Fruit fly (Drosophila melanogaster): Measurements from ENCODE around the gene Cdk5alpha.

Gene Cdk5alpha

DNA sequence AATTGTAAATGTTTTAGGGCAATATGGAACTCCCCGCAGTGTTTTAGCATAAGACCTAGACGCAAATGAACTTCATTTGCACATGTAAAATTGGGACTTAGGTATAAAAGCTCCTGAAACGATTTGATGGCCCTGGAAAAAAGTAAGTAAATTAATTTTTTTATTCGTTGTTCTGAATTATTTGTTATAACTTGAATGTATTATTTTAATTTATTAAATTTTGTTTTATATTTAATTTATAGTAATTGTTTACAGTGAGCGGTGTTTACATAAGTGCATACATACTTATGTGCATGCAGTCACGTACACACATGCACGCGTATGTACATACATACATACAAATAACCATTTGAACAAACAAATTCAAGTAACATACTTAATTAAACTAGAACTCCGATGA, 34.3 kb downstream of the Cdk5alpha start:
- no peak for TF ChIP-seq Rel (GFP tag; optimal IDR thresholded peaks at IDR 0.05)
- TF ChIP-seq Rel (tag; optimal IDR thresholded peaks at IDR 0.05) = no peak
- TF ChIP-seq psq (GFP tag; optimal IDR thresholded peaks at IDR 0.05) = peak; percentile 18

DNA sequence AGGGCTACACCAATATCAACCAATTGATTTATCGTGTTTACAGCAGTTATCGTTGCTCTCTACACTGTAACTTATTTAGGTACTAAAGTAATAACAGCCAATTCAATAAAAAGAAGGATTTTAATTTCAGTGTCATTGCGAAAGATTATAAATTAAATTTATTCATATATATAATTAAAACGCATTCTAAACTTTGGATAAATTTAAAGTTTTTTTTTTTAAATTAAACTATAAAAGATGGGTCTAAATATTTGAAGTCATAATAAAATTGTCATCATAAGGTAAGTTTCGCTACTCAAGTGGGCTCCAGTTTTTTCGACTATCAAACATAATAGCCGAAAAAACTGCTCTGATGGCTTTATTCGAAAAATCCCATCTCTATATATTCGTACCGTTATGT, 38.5 kb downstream of the Cdk5alpha start, which contains the start of gene trk:
trk (minus strand) TSS at position 101 of the 400 bp plus-strand sequence.
- TF ChIP-seq pan (optimal IDR thresholded peaks at IDR 0.05) = no peak
- TF ChIP-seq h (GFP tag; optimal IDR thresholded peaks at IDR 0.05) = no peak
- TF ChIP-seq HLH106 (tag; optimal IDR thresholded peaks at IDR 0.05) = no peak
- no peak for TF ChIP-seq Mio (GFP tag; optimal IDR thresholded peaks at IDR 0.05)
- no peak for TF ChIP-seq Hr78 (GFP tag; optimal IDR thresholded peaks at IDR 0.05)
- TF ChIP-seq OdsH (GFP tag; optimal IDR thresholded peaks at IDR 0.05) = no peak
- no peak for TF ChIP-seq dl (GFP tag; optimal IDR thresholded peaks at IDR 0.05; ENCODE audit: insufficient read depth in 1 of 2, partially characterized antibody in 2 of 2)
- no peak for TF ChIP-seq CG9705 (GFP tag; optimal IDR thresholded peaks at IDR 0.05)
- no peak for TF ChIP-seq ey (GFP tag; optimal IDR thresholded peaks at IDR 0.05)
- TF ChIP-seq GATAd (GFP tag; optimal IDR thresholded peaks at IDR 0.05) = no peak
- TF ChIP-seq N (GFP tag; optimal IDR thresholded peaks at IDR 0.05) = no peak
- TF ChIP-seq Jra (GFP tag; optimal IDR thresholded peaks at IDR 0.05) = no peak
- TF ChIP-seq psq (GFP tag; optimal IDR thresholded peaks at IDR 0.05) = no peak
- TF ChIP-seq Myc (optimal IDR thresholded peaks at IDR 0.05) = no peak
- TF ChIP-seq sage (GFP tag; optimal IDR thresholded peaks at IDR 0.05) = no peak
- TF ChIP-seq Dif (GFP tag; optimal IDR thresholded peaks at IDR 0.05; ENCODE audit: partially characterized antibody) = no peak
- no peak for TF ChIP-seq rgr (GFP tag; optimal IDR thresholded peaks at IDR 0.05)
- TF ChIP-seq Rel (GFP tag; optimal IDR thresholded peaks at IDR 0.05) = no peak
- TF ChIP-seq Rel (tag; optimal IDR thresholded peaks at IDR 0.05) = no peak

DNA sequence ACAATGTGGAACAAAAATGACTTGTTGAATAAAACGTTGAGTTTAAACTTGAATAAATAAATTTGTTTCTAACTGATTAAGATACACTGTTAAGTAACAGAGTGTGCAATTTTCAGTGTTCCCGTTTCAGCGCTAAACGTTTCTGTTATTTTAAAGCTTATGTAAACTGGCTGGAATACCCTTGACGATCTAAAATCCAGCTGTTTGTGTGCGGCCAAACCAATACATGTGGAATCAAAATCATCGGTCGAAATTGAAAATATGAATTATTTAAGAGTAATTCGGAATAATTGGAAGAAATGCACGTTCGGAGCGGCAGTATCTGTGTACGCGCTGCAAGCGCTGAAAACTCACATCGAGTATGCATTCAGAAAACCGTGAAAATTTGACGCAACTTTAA, 40.9 kb downstream of the Cdk5alpha start, which contains the start of gene Mulk:
Mulk (plus strand) TSS at position 198 of the 400 bp plus-strand sequence.
- TF ChIP-seq CrebA (GFP tag; optimal IDR thresholded peaks at IDR 0.05; ENCODE audit: borderline replicate concordance) (no peak), dmrt93B (GFP tag; optimal IDR thresholded peaks at IDR 0.05) (no peak), HLH106 (tag; optimal IDR thresholded peaks at IDR 0.05) (no peak), sage (GFP tag; optimal IDR thresholded peaks at IDR 0.05) (peak; percentile 67), Hr78 (GFP tag; optimal IDR thresholded peaks at IDR 0.05) (no peak), foxo (GFP tag; optimal IDR thresholded peaks at IDR 0.05) (peak in 1 of 2 experiments; percentile 50), dsf (GFP tag; optimal IDR thresholded peaks at IDR 0.05; ENCODE audit: borderline replicate concordance) (no peak), Dfd (GFP tag; optimal IDR thresholded peaks at IDR 0.05) (no peak)

DNA sequence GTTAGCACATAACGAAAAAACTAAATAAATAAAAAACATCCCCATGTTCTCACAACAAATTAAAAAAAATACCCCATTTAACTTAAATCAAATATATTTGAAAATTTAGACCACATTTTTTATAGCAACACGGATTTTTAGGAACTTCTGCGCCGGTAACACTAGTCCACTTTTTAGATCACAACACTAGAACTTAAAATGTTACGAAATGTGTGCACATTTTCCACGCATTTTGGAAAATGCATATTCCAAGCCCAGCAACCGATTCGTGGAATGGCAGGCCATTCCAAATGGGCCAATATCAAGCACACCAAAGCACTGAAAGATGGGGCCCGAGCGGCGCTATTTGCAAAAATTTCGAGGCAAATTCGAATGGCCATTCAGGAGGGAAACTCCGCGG, 42.1 kb downstream of the Cdk5alpha start, which contains the start of gene CG4957:
CG4957 (plus strand) TSS at position 185 of the 400 bp plus-strand sequence.
- TF ChIP-seq Myc (optimal IDR thresholded peaks at IDR 0.05) (peak; percentile 26), woc (GFP tag; optimal IDR thresholded peaks at IDR 0.05) (no peak)

DNA sequence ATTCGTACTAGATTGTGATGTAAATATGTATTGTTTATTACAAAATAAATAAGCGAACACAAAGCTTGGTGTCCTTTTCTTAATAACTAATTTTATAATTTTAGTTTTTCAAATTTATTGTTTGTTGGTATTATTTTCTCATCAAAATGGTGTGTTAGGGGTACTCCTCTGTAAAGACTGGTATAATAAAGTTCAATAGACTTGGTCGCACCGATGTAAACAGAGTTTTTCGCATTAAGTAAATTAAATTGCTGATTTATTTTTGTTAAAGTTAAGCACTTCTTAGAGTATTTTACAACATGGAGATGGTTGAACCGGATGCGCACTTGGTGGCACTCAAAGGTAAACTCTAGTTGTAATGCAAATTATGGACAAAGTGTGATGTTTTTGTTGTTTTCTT, 44.2 kb downstream of the Cdk5alpha start, which contains the start of gene CG4953:
CG4953 (plus strand) TSS at position 193 of the 400 bp plus-strand sequence.
- TF ChIP-seq Dif (GFP tag; optimal IDR thresholded peaks at IDR 0.05; ENCODE audit: partially characterized antibody) (no peak), lola (GFP tag; optimal IDR thresholded peaks at IDR 0.05) (no peak), dsf (GFP tag; optimal IDR thresholded peaks at IDR 0.05; ENCODE audit: borderline replicate concordance) (no peak), sv (GFP tag; optimal IDR thresholded peaks at IDR 0.05) (no peak), CrebA (GFP tag; optimal IDR thresholded peaks at IDR 0.05; ENCODE audit: borderline replicate concordance) (no peak), foxo (GFP tag; optimal IDR thresholded peaks at IDR 0.05) (no peak), woc (GFP tag; optimal IDR thresholded peaks at IDR 0.05) (no peak)

DNA sequence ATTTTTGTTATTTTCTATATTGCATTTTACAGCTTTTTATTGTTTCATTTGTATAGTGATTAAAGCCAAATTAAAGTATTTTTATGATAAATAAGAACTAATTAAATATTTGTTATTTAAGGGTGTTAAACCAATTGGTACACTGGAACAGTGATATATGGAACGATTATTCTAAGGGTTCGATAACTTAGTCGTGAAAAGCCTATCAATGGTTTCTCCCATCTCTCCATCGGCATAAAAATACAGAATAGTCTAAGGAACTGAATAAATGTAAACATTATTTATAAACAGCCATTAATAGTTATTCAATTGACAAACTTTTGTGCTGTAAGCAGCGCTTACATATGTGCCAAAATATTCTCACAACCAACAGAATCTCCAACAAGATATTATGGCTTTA, 45.6 kb downstream of the Cdk5alpha start, which contains the start of gene Mob3:
Mob3 (plus strand) TSS at position 208 of the 400 bp plus-strand sequence.
- TF ChIP-seq Hnf4 (GFP tag; optimal IDR thresholded peaks at IDR 0.05) (peak; percentile 43), woc (GFP tag; optimal IDR thresholded peaks at IDR 0.05) (peak; percentile 39), CG9705 (GFP tag; optimal IDR thresholded peaks at IDR 0.05) (no peak), Jra (GFP tag; optimal IDR thresholded peaks at IDR 0.05) (no peak), foxo (GFP tag; optimal IDR thresholded peaks at IDR 0.05) (no peak), OdsH (GFP tag; optimal IDR thresholded peaks at IDR 0.05) (no peak), sage (GFP tag; optimal IDR thresholded peaks at IDR 0.05) (peak; percentile 56), Vsx2 (GFP tag; optimal IDR thresholded peaks at IDR 0.05; ENCODE audit: partially characterized antibody) (no peak), N (GFP tag; optimal IDR thresholded peaks at IDR 0.05) (no peak), h (GFP tag; optimal IDR thresholded peaks at IDR 0.05) (no peak), jim (GFP tag; optimal IDR thresholded peaks at IDR 0.05) (no peak)

Data from whole organism, wandering third instar larva.